Worm (Caenorhabditis elegans) whole organism, L3 larva: ENCODE results near the gene Y44F5A.1.

Experiments
- R02D3.7 ChIP-seq: fragments of 150-350 bp; optimal IDR thresholded peaks from 2 replicates; lab custom pipeline; 2014; ENCODE audit warnings: missing biosample characterization, missing genetic modification characterization
- ZK546.5 ChIP-seq: sonication (generic microtip); optimal IDR thresholded peaks from 2 replicates; lab custom pipeline; 2017; ENCODE audit warnings: missing biosample characterization, missing genetic modification characterization
- aly-2 ChIP-seq: fragments of 150-350 bp; optimal IDR thresholded peaks from 2 replicates; lab custom pipeline; 2014; ENCODE audit warnings: missing biosample characterization, missing genetic modification characterization
- ama-1 ChIP-seq: fragments of 150-350 bp; optimal IDR thresholded peaks from 2 replicates; lab custom pipeline; 2018
- ceh-16 ChIP-seq: sonication (generic microtip); optimal IDR thresholded peaks from 2 replicates; lab custom pipeline; 2017; ENCODE audit warnings: missing biosample characterization, missing genetic modification characterization
- ceh-28 ChIP-seq: fragments of 150-350 bp; optimal IDR thresholded peaks from 2 replicates; lab custom pipeline; 2014; ENCODE audit warnings: missing biosample characterization, missing genetic modification reagents, missing genetic modification characterization
- ceh-82 ChIP-seq: fragments of 150-350 bp; optimal IDR thresholded peaks from 2 replicates; lab custom pipeline; 2014; ENCODE audit warnings: missing biosample characterization, missing genetic modification characterization
- ceh-9 ChIP-seq: sonication (generic microtip); optimal IDR thresholded peaks from 2 replicates; lab custom pipeline; 2018; ENCODE audit warnings: missing biosample characterization, missing genetic modification characterization
- daf-12 ChIP-seq: fragments of 150-350 bp; optimal IDR thresholded peaks from 2 replicates; lab custom pipeline; 2014; ENCODE audit warnings: missing biosample characterization, missing genetic modification reagents, missing genetic modification characterization
- elt-1 ChIP-seq: fragments of 150-350 bp; optimal IDR thresholded peaks from 2 replicates; lab custom pipeline; 2014; ENCODE audit warnings: missing biosample characterization, missing genetic modification characterization
- elt-2 ChIP-seq: sonication (generic microtip); optimal IDR thresholded peaks from 2 replicates; lab custom pipeline; 2016; ENCODE audit warnings: missing genetic modification reagents, mild to moderate bottlenecking, missing genetic modification characterization, missing compliant biosample characterization
- elt-3 ChIP-seq, 3 experiments: fragments of 150-350 bp in 1 of 3; sonication (generic microtip) in 2 of 3; optimal IDR thresholded peaks; 2 replicates in 2 of 3; 4 replicates in 1 of 3; lab custom pipeline; 2014 to 2017; ENCODE audit warnings: missing biosample characterization in 3 of 3, missing genetic modification characterization in 3 of 3
- eor-1 ChIP-seq, 2 experiments: fragments of 150-350 bp; optimal IDR thresholded peaks; 2 replicates each; lab custom pipeline; 2014 to 2018; ENCODE audit warnings: missing biosample characterization in 2 of 2, missing genetic modification characterization in 2 of 2
- fkh-2 ChIP-seq: fragments of 150-350 bp; optimal IDR thresholded peaks from 2 replicates; lab custom pipeline; 2014; ENCODE audit warnings: missing biosample characterization, missing genetic modification reagents, missing genetic modification characterization
- fos-1 ChIP-seq: fragments of 150-350 bp; optimal IDR thresholded peaks from 2 replicates; lab custom pipeline; 2014; ENCODE audit warnings: missing biosample characterization, missing genetic modification characterization
- hmg-11 ChIP-seq: sonication (generic microtip); optimal IDR thresholded peaks from 2 replicates; lab custom pipeline; 2016; ENCODE audit warnings: missing genetic modification characterization, missing compliant biosample characterization
- jun-1 ChIP-seq: fragments of 150-350 bp; optimal IDR thresholded peaks from 2 replicates; lab custom pipeline; 2014; ENCODE audit warnings: missing biosample characterization, missing genetic modification reagents, missing genetic modification characterization
- lin-15B ChIP-seq: fragments of 150-350 bp; optimal IDR thresholded peaks from 2 replicates; lab custom pipeline; 2014; ENCODE audit warnings: missing biosample characterization, missing genetic modification characterization
- lin-39 ChIP-seq: fragments of 150-350 bp; optimal IDR thresholded peaks from 2 replicates; lab custom pipeline; 2018; ENCODE audit warnings: missing biosample characterization, missing genetic modification reagents, missing genetic modification characterization
- lsy-12 ChIP-seq: sonication (generic microtip); optimal IDR thresholded peaks from 2 replicates; lab custom pipeline; 2016; ENCODE audit warnings: mild to moderate bottlenecking, missing genetic modification characterization, missing compliant biosample characterization
- mdl-1 ChIP-seq: fragments of 150-350 bp; optimal IDR thresholded peaks from 2 replicates; lab custom pipeline; 2014; ENCODE audit warnings: missing biosample characterization, missing genetic modification characterization
- mml-1 ChIP-seq: fragments of 150-350 bp; sonication (generic microtip); optimal IDR thresholded peaks from 3 replicates; lab custom pipeline; 2014; ENCODE audit warnings: missing biosample characterization, missing genetic modification characterization
- nfya-1 ChIP-seq: sonication (generic microtip); optimal IDR thresholded peaks from 2 replicates; lab custom pipeline; 2017; ENCODE audit warnings: missing genetic modification characterization, mild to moderate bottlenecking, missing compliant biosample characterization, antibody characterized with exemption, moderate library complexity; ENCODE audit not compliant: insufficient read depth
- nhr-11 ChIP-seq: fragments of 150-350 bp; optimal IDR thresholded peaks from 2 replicates; lab custom pipeline; 2014; ENCODE audit warnings: missing biosample characterization, missing genetic modification characterization
- nhr-12 ChIP-seq: fragments of 150-350 bp; optimal IDR thresholded peaks from 2 replicates; lab custom pipeline; 2014; ENCODE audit warnings: missing biosample characterization, missing genetic modification characterization
- nhr-23 ChIP-seq: fragments of 150-350 bp; optimal IDR thresholded peaks from 2 replicates; lab custom pipeline; 2014; ENCODE audit warnings: missing biosample characterization, missing genetic modification reagents, missing genetic modification characterization
- nhr-237 ChIP-seq: fragments of 150-350 bp; optimal IDR thresholded peaks from 2 replicates; lab custom pipeline; 2014; ENCODE audit warnings: missing biosample characterization, missing genetic modification characterization
- nhr-25 ChIP-seq: sonication (generic microtip); optimal IDR thresholded peaks from 2 replicates; lab custom pipeline; 2017; ENCODE audit warnings: missing biosample characterization, missing genetic modification characterization
- nhr-28 ChIP-seq: fragments of 150-350 bp; optimal IDR thresholded peaks from 2 replicates; lab custom pipeline; 2014; ENCODE audit warnings: missing biosample characterization, missing genetic modification characterization
- nhr-43 ChIP-seq: sonication (generic microtip); optimal IDR thresholded peaks from 2 replicates; lab custom pipeline; 2016; ENCODE audit warnings: mild to moderate bottlenecking, missing genetic modification characterization, missing compliant biosample characterization; ENCODE audit not compliant: poor library complexity, severe bottlenecking
- nhr-67 ChIP-seq: fragments of 150-350 bp; optimal IDR thresholded peaks from 2 replicates; lab custom pipeline; 2014; ENCODE audit warnings: missing biosample characterization, missing genetic modification characterization
- nhr-76 ChIP-seq: fragments of 150-350 bp; sonication (generic microtip); optimal IDR thresholded peaks from 5 replicates; lab custom pipeline; 2014; ENCODE audit warnings: missing biosample characterization, missing genetic modification characterization
- nhr-77 ChIP-seq: fragments of 150-350 bp; optimal IDR thresholded peaks from 2 replicates; lab custom pipeline; 2014; ENCODE audit warnings: missing biosample characterization, missing genetic modification characterization
- pha-4 ChIP-seq: fragments of 150-350 bp; optimal IDR thresholded peaks from 2 replicates; lab custom pipeline; 2014; ENCODE audit warnings: missing biosample characterization, missing genetic modification reagents, missing genetic modification characterization
- skn-1 ChIP-seq: fragments of 150-350 bp; optimal IDR thresholded peaks from 2 replicates; lab custom pipeline; 2014; ENCODE audit warnings: missing biosample characterization, missing genetic modification characterization
- snpc-4 ChIP-seq: fragments of 150-350 bp; optimal IDR thresholded peaks from 2 replicates; lab custom pipeline; 2014; ENCODE audit warnings: missing biosample characterization, missing genetic modification characterization
- unc-39 ChIP-seq: sonication (generic microtip); optimal IDR thresholded peaks from 4 replicates; lab custom pipeline; 2017; ENCODE audit warnings: missing biosample characterization, missing genetic modification characterization
- unc-62 ChIP-seq: fragments of 150-350 bp; sonication (generic microtip); optimal IDR thresholded peaks from 4 replicates; lab custom pipeline; 2014; ENCODE audit warnings: missing biosample characterization, missing genetic modification reagents, missing genetic modification characterization
- ztf-11 ChIP-seq: fragments of 150-350 bp; optimal IDR thresholded peaks from 2 replicates; lab custom pipeline; 2014; ENCODE audit warnings: missing biosample characterization, missing genetic modification characterization
- ztf-4 ChIP-seq: fragments of 150-350 bp; optimal IDR thresholded peaks from 2 replicates; lab custom pipeline; 2014; ENCODE audit warnings: missing biosample characterization, missing genetic modification characterization

Y44F5A.1 gene

DNA sequence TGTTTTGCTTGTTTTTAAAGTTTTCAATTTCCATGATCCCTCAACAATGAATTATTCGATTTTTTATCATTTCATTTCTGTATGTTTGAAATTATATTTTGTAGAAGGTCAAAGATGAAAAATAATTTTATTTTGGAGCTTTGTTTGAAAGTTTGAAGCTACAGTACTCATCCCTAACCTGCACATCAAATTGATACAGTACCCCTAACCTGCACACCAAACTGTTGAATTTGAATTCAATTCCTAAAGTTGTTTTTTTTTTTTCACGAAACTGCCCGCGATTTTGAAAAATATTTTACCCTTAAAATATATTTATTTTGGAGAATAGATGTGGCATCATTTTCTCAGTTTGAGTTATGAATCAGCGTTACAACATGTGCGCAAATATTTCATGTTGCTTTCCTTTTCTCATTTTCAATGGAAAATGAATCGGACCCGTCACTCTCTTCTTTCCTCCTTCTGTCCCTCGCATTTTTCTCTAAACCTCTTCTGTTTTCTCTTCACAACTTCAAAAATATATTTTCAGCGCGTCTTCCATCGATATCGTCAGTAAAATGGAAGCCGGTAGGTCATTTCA lies 41.6 kb downstream of the Y44F5A.1 start, which contains the start of gene R74.8:
R74.8 (plus strand) TSS at position 527 of the 577 bp plus-strand sequence.
- TF ChIP-seq nfya-1 (peak; percentile 11), jun-1 (tag; lab: Kevin White, UChicago) (no peak)

ce11 chrIII:4204964-4205363 lies 42.5 kb downstream of the Y44F5A.1 start:
- TF ChIP-seq ceh-9 (tag; lab: Kevin White, UChicago) (no peak), nhr-28 (tag; lab: Kevin White, UChicago) (no peak), aly-2 (tag; lab: Kevin White, UChicago) (no peak), nhr-43 (tag; lab: Kevin White, UChicago) (no peak), ceh-28 (tag; lab: Kevin White, UChicago) (no peak), nhr-25 (tag; lab: Kevin White, UChicago) (no peak), fkh-2 (tag; lab: Kevin White, UChicago) (no peak), ceh-82 (tag; lab: Kevin White, UChicago) (no peak), unc-62 (no peak), fos-1 (no peak), lin-39 (no peak), nhr-12 (no peak), ztf-11 (tag; lab: Kevin White, UChicago) (no peak), nhr-76 (tag; lab: Kevin White, UChicago) (no peak), unc-39 (tag; lab: Kevin White, UChicago) (no peak), mdl-1 (tag; lab: Kevin White, UChicago) (no peak), eor-1 (tag; optimal IDR thresholded peaks at IDR 0.05; lab: Kevin White, UChicago) (no peak), elt-2 (tag; lab: Kevin White, UChicago) (no peak), skn-1 (tag; lab: Kevin White, UChicago) (no peak)

- TF ChIP-seq hmg-11 (tag; lab: Kevin White, UChicago) (no peak), lin-15B (peak; percentile 48), nhr-25 (tag; lab: Kevin White, UChicago) (no peak), nfya-1 (peak; percentile 43), fkh-2 (tag; lab: Kevin White, UChicago) (no peak), lsy-12 (tag; lab: Kevin White, UChicago) (no peak), nhr-76 (tag; lab: Kevin White, UChicago) (no peak), R02D3.7 (peak; percentile 88), nhr-67 (tag; lab: Kevin White, UChicago) (no peak), pha-4 (tag; lab: Kevin White, UChicago) (peak; percentile 64)
These were observed 43.4 kb downstream of the Y44F5A.1 start, which contains the start of the genes pelo-1 and R74.7 for ce11 chrIII:4204072-4204471. Gene pelo-1, minus strand, starts transcription at chrIII:4204222. Gene R74.7, plus strand, starts transcription at chrIII:4204429.

DNA sequence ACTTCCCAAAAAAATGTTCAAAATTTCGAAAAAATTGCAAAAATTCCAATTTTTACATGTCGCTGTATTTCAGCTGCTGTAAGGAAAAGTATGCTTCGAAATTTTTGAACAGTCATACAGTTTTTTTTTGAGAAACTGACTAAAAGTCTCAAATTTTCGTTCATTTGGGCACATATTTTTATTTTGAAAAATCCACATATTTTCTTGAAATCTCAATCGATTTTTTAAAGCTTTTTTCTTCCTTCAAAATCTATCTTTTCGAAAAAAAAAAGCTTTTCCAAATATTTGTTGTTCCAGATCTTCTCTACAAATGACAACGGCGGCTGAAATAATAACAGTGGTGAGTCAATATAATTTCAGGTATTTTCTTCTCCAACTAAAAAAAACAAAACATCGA lies 50.5 kb downstream of the Y44F5A.1 start, which contains the start of gene asd-1:
asd-1 (plus strand) TSS at position 298 of the 397 bp plus-strand sequence.
- TF ChIP-seq nhr-28 (tag; lab: Kevin White, UChicago) (no peak), pha-4 (tag; lab: Kevin White, UChicago) (no peak), ztf-11 (tag; lab: Kevin White, UChicago) (no peak), R02D3.7 (no peak), elt-3 (tag; optimal IDR thresholded peaks at IDR 0.05; lab: Kevin White, UChicago) (no peak), ceh-82 (tag; lab: Kevin White, UChicago) (no peak), mdl-1 (tag; lab: Kevin White, UChicago) (no peak), nhr-67 (tag; lab: Kevin White, UChicago) (no peak), elt-2 (tag; lab: Kevin White, UChicago) (no peak), lin-15B (no peak), lsy-12 (tag; lab: Kevin White, UChicago) (no peak), elt-1 (no peak), nhr-11 (no peak), nhr-237 (no peak), nhr-25 (tag; lab: Kevin White, UChicago) (no peak), unc-39 (tag; lab: Kevin White, UChicago) (no peak)

DNA sequence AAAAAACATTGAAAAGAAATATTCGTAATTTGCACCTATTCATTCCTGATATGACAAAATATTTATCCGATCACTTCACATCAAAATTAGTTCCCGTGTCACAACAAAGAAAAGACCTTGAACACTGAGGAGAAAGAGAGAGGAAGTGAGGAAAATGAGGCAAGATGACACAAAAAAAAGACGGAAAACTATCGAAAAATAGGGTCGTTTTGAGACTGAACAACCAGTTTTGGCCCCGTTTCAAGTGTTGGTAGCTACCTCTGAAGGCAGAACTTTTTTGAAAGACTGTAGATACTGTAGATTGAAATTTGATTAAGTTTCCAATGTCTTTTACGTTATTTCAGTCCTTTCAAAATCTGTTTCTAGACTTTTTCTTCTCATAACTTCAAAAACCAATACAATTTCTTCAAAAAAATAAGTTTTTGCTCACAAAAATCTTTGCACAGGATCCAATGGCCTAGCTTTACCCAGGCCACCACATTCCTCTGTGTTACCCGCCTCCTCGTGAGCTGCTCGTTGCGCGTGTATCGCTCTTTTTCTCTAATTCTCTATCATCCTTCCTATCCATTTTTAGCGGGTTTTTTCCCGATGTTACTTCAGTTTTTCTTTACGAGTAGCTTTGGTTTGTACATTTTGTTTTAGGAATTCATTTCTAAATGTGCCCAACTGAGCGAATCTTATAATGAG lies 51.0 kb downstream of the Y44F5A.1 start:
- TF ChIP-seq nhr-28 (tag; lab: Kevin White, UChicago) (no peak), ZK546.5 (tag; lab: Kevin White, UChicago) (no peak), eor-1 (tag; optimal IDR thresholded peaks at IDR 0.05; lab: Kevin White, UChicago) (no peak), ztf-4 (no peak), skn-1 (tag; lab: Kevin White, UChicago) (peak; percentile 21), hmg-11 (tag; lab: Kevin White, UChicago) (no peak), nhr-11 (no peak), nfya-1 (peak; percentile 84), ceh-16 (tag; lab: Kevin White, UChicago) (no peak), lsy-12 (tag; lab: Kevin White, UChicago) (no peak), snpc-4 (tag; lab: Kevin White, UChicago) (peak; percentile 46), lin-39 (peak; percentile 60), nhr-25 (tag; lab: Kevin White, UChicago) (peak; percentile 58), pha-4 (tag; lab: Kevin White, UChicago) (peak; percentile 73), jun-1 (tag; lab: Kevin White, UChicago) (no peak), nhr-76 (tag; lab: Kevin White, UChicago) (no peak), mdl-1 (tag; lab: Kevin White, UChicago) (peak; percentile 85), ceh-9 (tag; lab: Kevin White, UChicago) (no peak), nhr-23 (tag; lab: Kevin White, UChicago) (no peak), daf-12 (tag; lab: Kevin White, UChicago) (no peak), nhr-77 (tag; lab: Kevin White, UChicago) (no peak), mml-1 (tag; lab: Kevin White, UChicago) (no peak), ama-1 (lab: Kevin White, UChicago) (no peak)
